Fruit fly (Drosophila melanogaster) S2 (cell line): Measurements from ENCODE around the gene fy.

Experiments used
- CG8478 ChIP-seq: fragments of >200 bp; optimal IDR thresholded peaks from 2 replicates; lab custom pipeline; 2018
- CTCF ChIP-seq, 2 experiments: fragments of >200 bp; optimal IDR thresholded peaks; 2 replicates each; lab custom pipeline; 2018

Gene fy

dm6 chr2L:8395996-8396699 is 6.9 kb downstream of the fy start, which contains the start of the genes Peritrophin-15a and CG13385:
Peritrophin-15a (minus strand) TSS chr2L:8396096.
CG13385 (plus strand) TSS chr2L:8396649.
- TF ChIP-seq CTCF (optimal IDR thresholded peaks at IDR 0.05; lab: Kevin White, UChicago), result no peak
- TF ChIP-seq CG8478 (lab: Kevin White, UChicago), result no peak

dm6 chr2L:8394840-8395239 is 8.2 kb downstream of the fy start, which contains the start of gene Peritrophin-15b:
Peritrophin-15b (minus strand) TSS chr2L:8394940.
- no peak for TF ChIP-seq CTCF (optimal IDR thresholded peaks at IDR 0.05; lab: Kevin White, UChicago)
- TF ChIP-seq CG8478 (lab: Kevin White, UChicago), result no peak

dm6 chr2L:8394180-8394579 is 8.9 kb downstream of the fy start, which contains the start of gene lectin-29Ca:
lectin-29Ca (minus strand) TSS chr2L:8394280.
- no peak for TF ChIP-seq CTCF (optimal IDR thresholded peaks at IDR 0.05; lab: Kevin White, UChicago)
- no peak for TF ChIP-seq CG8478 (lab: Kevin White, UChicago)

- no peak for TF ChIP-seq CTCF (optimal IDR thresholded peaks at IDR 0.05; lab: Kevin White, UChicago)
- no peak for TF ChIP-seq CG8478 (lab: Kevin White, UChicago)
Measured at dm6 chr2L:8393122-8393521, 10.0 kb downstream of the fy start, which contains the start of gene Acp29AB. Acp29AB (minus strand) TSS chr2L:8393222.

- TF ChIP-seq CG8478 (lab: Kevin White, UChicago) (no peak), CTCF (optimal IDR thresholded peaks at IDR 0.05; lab: Kevin White, UChicago) (no peak)
Measured at dm6 chr2L:8392298-8392697, 10.8 kb downstream of the fy start, which contains the start of gene CG42820. CG42820 (minus strand) TSS chr2L:8392398.

- TF ChIP-seq CG8478 (lab: Kevin White, UChicago) (no peak), CTCF (optimal IDR thresholded peaks at IDR 0.05; lab: Kevin White, UChicago) (no peak)
Measured at dm6 chr2L:8389231-8389630, 13.8 kb downstream of the fy start, which contains the start of gene CG42819. CG42819 (minus strand) TSS chr2L:8389331.

dm6 chr2L:8385849-8386248 is 17.2 kb downstream of the fy start:
- TF ChIP-seq CTCF (optimal IDR thresholded peaks at IDR 0.05; lab: Kevin White, UChicago) (no peak), CG8478 (lab: Kevin White, UChicago) (no peak)

dm6 chr2L:8384985-8385519 is 18.0 kb downstream of the fy start:
- no peak for TF ChIP-seq CTCF (optimal IDR thresholded peaks at IDR 0.05; lab: Kevin White, UChicago)
- no peak for TF ChIP-seq CG8478 (lab: Kevin White, UChicago)

dm6 chr2L:8384108-8384601 is 18.9 kb downstream of the fy start, which contains the start of the genes Dad1 and CG13384:
Dad1 (minus strand) TSS chr2L:8384137.
CG13384 (plus strand) TSS chr2L:8384455.
- no peak for TF ChIP-seq CG8478 (lab: Kevin White, UChicago)
- no peak for TF ChIP-seq CTCF (optimal IDR thresholded peaks at IDR 0.05; lab: Kevin White, UChicago)

- TF ChIP-seq CTCF (optimal IDR thresholded peaks at IDR 0.05; lab: Kevin White, UChicago) (no peak), CG8478 (lab: Kevin White, UChicago) (no peak)
Measured at dm6 chr2L:8382646-8383045, 20.4 kb downstream of the fy start, which contains the start of the genes CG13392 and Rcd4. CG13392 (minus strand) TSS chr2L:8382807. Rcd4 (plus strand) TSS chr2L:8382861.

dm6 chr2L:8381508-8382036 is 21.5 kb downstream of the fy start, which contains the start of gene AlaRS:
AlaRS (minus strand) TSS chr2L:8381764.
- TF ChIP-seq CTCF (optimal IDR thresholded peaks at IDR 0.05; lab: Kevin White, UChicago) (no peak), CG8478 (lab: Kevin White, UChicago) (no peak)

dm6 chr2L:8376717-8377116 is 26.4 kb downstream of the fy start, which contains the start of the genes CG13390 and CG17294:
CG13390 (minus strand) TSS chr2L:8376797.
CG17294 (plus strand) TSS chr2L:8377035.
- TF ChIP-seq CG8478 (lab: Kevin White, UChicago) (no peak), CTCF (optimal IDR thresholded peaks at IDR 0.05; lab: Kevin White, UChicago) (no peak)

- TF ChIP-seq CG8478 (lab: Kevin White, UChicago), result no peak
- no peak for TF ChIP-seq CTCF (optimal IDR thresholded peaks at IDR 0.05; lab: Kevin White, UChicago)
Measured at dm6 chr2L:8374235-8374634, 28.8 kb downstream of the fy start, which contains the start of gene Wdr82. Wdr82 (plus strand) TSS chr2L:8374461.

- TF ChIP-seq CG8478 (lab: Kevin White, UChicago) (no peak), CTCF (optimal IDR thresholded peaks at IDR 0.05; lab: Kevin White, UChicago) (no peak)
Measured at dm6 chr2L:8372248-8372647, 30.8 kb downstream of the fy start.
